Worm (Caenorhabditis elegans) whole organism, L4/young adult: ENCODE results near the gene F35D11.4.

Experiments used
- W03F9.2 ChIP-seq: fragments of 150-350 bp; optimal IDR thresholded peaks from 2 replicates; lab custom pipeline; 2014; ENCODE audit warnings: missing biosample characterization, missing genetic modification characterization
- dao-5 ChIP-seq: sonication (generic microtip); optimal IDR thresholded peaks from 2 replicates; lab custom pipeline; 2016; ENCODE audit warnings: missing genotype, missing genetic modification characterization, moderate library complexity, missing compliant biosample characterization
- him-1 ChIP-seq: sonication (generic microtip); optimal IDR thresholded peaks from 2 replicates; lab custom pipeline; 2016; ENCODE audit warnings: missing genotype, missing genetic modification reagents, missing genetic modification characterization, missing compliant biosample characterization

DNA sequence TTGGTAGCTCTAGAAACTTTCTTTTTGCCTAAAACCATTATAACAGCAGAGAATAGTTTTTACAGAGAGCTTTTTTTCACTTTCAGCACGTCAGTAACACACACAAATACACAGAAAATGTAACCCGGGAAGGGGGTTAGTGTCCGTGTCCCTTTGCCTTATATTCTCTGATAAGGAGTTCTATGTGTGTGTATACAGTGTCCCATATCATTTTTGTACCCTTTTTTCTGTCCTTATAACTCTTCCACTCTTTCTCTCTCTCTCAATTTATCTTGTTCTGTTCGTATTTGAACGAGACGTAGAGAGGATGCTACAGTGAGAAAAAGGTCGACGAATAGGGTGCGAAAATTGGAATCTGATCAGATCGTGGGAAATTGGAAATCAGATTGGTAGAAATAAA, 4.4 kb upstream of the F35D11.4 start:
- no peak for TF ChIP-seq dao-5
- TF ChIP-seq W03F9.2 (tag; lab: Kevin White, UChicago), result no peak
- no peak for TF ChIP-seq him-1 (tag; lab: Kevin White, UChicago)
